Worm (Caenorhabditis elegans): Measurements from ENCODE around the gene ing-3.
"Not testable (repeated sequence)": the region's sequence is repeated elsewhere in the genome, so short reads cannot be mapped to it uniquely, and the experiment has no call there.

ce11 chrII:13835724-13836307, 40.0 kb upstream of the ing-3 start, which contains the start of gene ins-37:
- TF ChIP-seq ama-1 (optimal IDR thresholded peaks at IDR 0.05); unc-62 (GFP tag; optimal IDR thresholded peaks at IDR 0.05); dpl-1 (GFP tag; optimal IDR thresholded peaks at IDR 0.05); sptf-1 (tag; optimal IDR thresholded peaks at IDR 0.05); unc-86 (tag; optimal IDR thresholded peaks at IDR 0.05); alr-1 (tag; optimal IDR thresholded peaks at IDR 0.05; ENCODE audit: borderline replicate concordance); pag-3 (tag; optimal IDR thresholded peaks at IDR 0.05; ENCODE audit: borderline replicate concordance, insufficient read depth); tbx-2 (tag; optimal IDR thresholded peaks at IDR 0.05): not testable (repeated sequence)

Data from whole organism, L1 larva.